Worm (Caenorhabditis elegans): ENCODE results near the gene F36H5.17.

The F36H5.17 gene

DNA sequence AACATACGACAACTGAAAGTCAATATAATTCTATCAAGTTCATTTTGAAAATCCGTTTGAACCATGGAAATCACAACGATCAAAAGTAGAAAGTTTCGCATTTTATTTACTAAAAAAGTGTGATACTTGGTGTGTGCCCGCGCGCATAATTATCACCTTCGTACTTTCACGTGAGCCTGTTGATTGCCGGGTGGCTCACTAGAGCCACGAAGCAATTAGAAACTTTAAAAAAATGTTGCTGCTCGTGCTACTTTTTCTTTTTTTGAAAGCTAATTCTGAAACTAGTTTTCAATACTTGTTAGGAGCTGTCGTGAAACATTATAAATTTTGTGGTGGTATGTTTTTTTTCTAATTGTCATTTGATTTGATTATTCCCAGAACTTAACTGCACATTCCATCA lies 17.1 kb downstream of the F36H5.17 start, which contains the start of the genes irld-9 and irld-33:
Gene irld-9, minus strand, starts transcription at position 101 of the 400 bp plus-strand sequence.
Gene irld-33, plus strand, starts transcription at position 209 of the 400 bp plus-strand sequence.
- TF ChIP-seq dsc-1 (tag; optimal IDR thresholded peaks at IDR 0.05) (no peak), sup-37 (GFP tag; optimal IDR thresholded peaks at IDR 0.05) (no peak), nhr-77 (tag; optimal IDR thresholded peaks at IDR 0.05) (no peak), ceh-88 (GFP tag; IDR thresholded peaks at IDR 0.05) (no peak), nhr-76 (tag; optimal IDR thresholded peaks at IDR 0.05) (no peak), unc-98 (GFP tag; IDR thresholded peaks at IDR 0.05) (no peak), unc-130 (tag; optimal IDR thresholded peaks at IDR 0.05) (no peak), tlp-1 (tag; optimal IDR thresholded peaks at IDR 0.05) (no peak)

DNA sequence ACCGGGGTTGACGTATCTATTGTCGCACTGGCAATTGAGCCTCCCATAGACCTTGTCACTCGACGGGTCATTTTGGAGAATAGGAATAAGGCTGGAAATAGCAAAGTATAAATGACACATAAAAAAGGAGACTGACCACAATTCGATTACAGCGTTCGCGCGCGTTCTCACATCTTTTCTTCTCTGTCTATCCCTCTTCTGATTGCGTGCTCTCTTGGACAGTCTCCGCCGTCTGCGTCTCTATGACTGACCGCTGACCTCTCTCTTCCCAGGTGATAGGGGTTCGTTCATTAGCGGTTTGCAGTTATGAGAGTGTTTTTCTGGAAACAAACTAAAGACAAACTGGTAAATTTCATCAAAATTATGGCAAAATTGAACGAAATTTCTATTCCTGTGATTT lies 19.6 kb downstream of the F36H5.17 start, which contains the start of gene ceh-83:
Gene ceh-83, minus strand, starts transcription at position 181 of the 400 bp plus-strand sequence.
- no peak for TF ChIP-seq mep-1 (tag; optimal IDR thresholded peaks at IDR 0.05)
- peak in 2 of 3 experiments; percentile 16 to 34 for TF ChIP-seq dpl-1 (GFP tag; optimal IDR thresholded peaks at IDR 0.05)
- peak; percentile 50 for TF ChIP-seq rnt-1 (tag; optimal IDR thresholded peaks at IDR 0.05)
- peak; percentile 57 to 68 for TF ChIP-seq efl-1 (optimal IDR thresholded peaks at IDR 0.05)
- TF ChIP-seq efl-1 (GFP tag; optimal IDR thresholded peaks at IDR 0.05 in 1 of 2), result peak; percentile 36 to 94
- no peak for TF ChIP-seq nhr-28 (tag; optimal IDR thresholded peaks at IDR 0.05)
- no peak for TF ChIP-seq lin-13 (GFP tag; optimal IDR thresholded peaks at IDR 0.05)
- TF ChIP-seq nhr-20 (tag; optimal IDR thresholded peaks at IDR 0.05), result peak; percentile 19
- TF ChIP-seq nhr-77 (tag; optimal IDR thresholded peaks at IDR 0.05), result no peak
- TF ChIP-seq nhr-47 (tag; optimal IDR thresholded peaks at IDR 0.05), result no peak
- TF ChIP-seq nhr-71 (tag; optimal IDR thresholded peaks at IDR 0.05), result no peak
- no peak for TF ChIP-seq unc-130 (tag; optimal IDR thresholded peaks at IDR 0.05)
- no peak for TF ChIP-seq alr-1 (tag; optimal IDR thresholded peaks at IDR 0.05; ENCODE audit: borderline replicate concordance)
- TF ChIP-seq nhr-85 (tag), result peak; percentile 59
- no peak for TF ChIP-seq F16B12.6 (tag; optimal IDR thresholded peaks at IDR 0.05)
- TF ChIP-seq ztf-4 (tag; optimal IDR thresholded peaks at IDR 0.05), result no peak
- peak; percentile 2 to 64 for TF ChIP-seq lin-35 (GFP tag; optimal IDR thresholded peaks at IDR 0.05)
- TF ChIP-seq skn-1 (tag; optimal IDR thresholded peaks at IDR 0.05), result no peak
- TF ChIP-seq lin-14 (GFP tag; optimal IDR thresholded peaks at IDR 0.05), result peak; percentile 80
- TF ChIP-seq aly-2 (tag; optimal IDR thresholded peaks at IDR 0.05), result no peak
- no peak for TF ChIP-seq egl-13 (tag; optimal IDR thresholded peaks at IDR 0.05)
- TF ChIP-seq efl-3 (GFP tag; optimal IDR thresholded peaks at IDR 0.05), result no peak
- TF ChIP-seq lsy-2 (tag; optimal IDR thresholded peaks at IDR 0.05), result no peak
- TF ChIP-seq nhr-76 (tag; optimal IDR thresholded peaks at IDR 0.05), result no peak
- no peak for TF ChIP-seq C34B4.2 (tag; optimal IDR thresholded peaks at IDR 0.05)
- TF ChIP-seq elt-3 (tag; optimal IDR thresholded peaks at IDR 0.05), result no peak

DNA sequence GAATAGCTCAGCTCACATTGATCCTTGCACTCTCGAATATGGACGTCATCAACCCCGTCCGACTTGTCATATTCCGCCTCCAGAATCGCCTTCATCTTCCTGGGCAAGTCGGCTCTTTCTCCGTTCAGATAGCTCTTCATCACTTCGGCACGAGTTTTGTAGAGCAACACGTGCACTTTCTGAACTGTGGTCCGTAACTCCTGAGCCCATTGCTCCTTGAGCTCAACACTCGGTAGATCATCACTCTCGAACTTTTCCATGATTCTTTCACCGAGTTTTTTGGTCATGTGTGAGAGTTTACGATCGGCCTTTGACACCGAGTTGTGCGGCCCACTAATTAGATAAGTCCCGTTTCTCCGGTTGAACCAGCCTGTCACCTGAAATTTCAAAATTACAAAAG lies 20.8 kb downstream of the F36H5.17 start:
- TF ChIP-seq sup-37 (GFP tag; optimal IDR thresholded peaks at IDR 0.05) (no peak), lin-13 (GFP tag; optimal IDR thresholded peaks at IDR 0.05) (no peak), ceh-63 (GFP tag; optimal IDR thresholded peaks at IDR 0.05) (no peak), tlp-1 (tag; optimal IDR thresholded peaks at IDR 0.05) (no peak), egl-27 (tag; optimal IDR thresholded peaks at IDR 0.05) (no peak), swsn-7 (tag; optimal IDR thresholded peaks at IDR 0.05) (no peak), efl-3 (GFP tag; optimal IDR thresholded peaks at IDR 0.05) (no peak), rnt-1 (tag; optimal IDR thresholded peaks at IDR 0.05) (no peak), skn-1 (tag; optimal IDR thresholded peaks at IDR 0.05) (no peak), fkh-8 (tag; optimal IDR thresholded peaks at IDR 0.05) (no peak), zip-4 (GFP tag; optimal IDR thresholded peaks at IDR 0.05) (no peak), nhr-12 (tag; optimal IDR thresholded peaks at IDR 0.05) (no peak), efl-1 (optimal IDR thresholded peaks at IDR 0.05) (no peak), efl-1 (GFP tag; optimal IDR thresholded peaks at IDR 0.05 in 1 of 2) (no peak), mab-9 (GFP tag; IDR thresholded peaks at IDR 0.05) (no peak), nhr-84 (tag; optimal IDR thresholded peaks at IDR 0.05) (no peak), fkh-10 (GFP tag; optimal IDR thresholded peaks at IDR 0.05) (no peak), unc-98 (GFP tag; IDR thresholded peaks at IDR 0.05) (no peak)

Data from whole organism, L1 larva.